Fruit fly (Drosophila melanogaster): ENCODE measurements around the gene JTBR.

dm6 chr3L:1756143-1756542, 46.5 kb downstream of the JTBR start, which contains the start of gene CG8001:
- TF ChIP-seq NC2α (GFP tag; optimal IDR thresholded peaks at IDR 0.05) (no peak), Fer3 (tag; optimal IDR thresholded peaks at IDR 0.05) (no peak), CG34422 (GFP tag; IDR thresholded peaks at IDR 0.05) (no peak), pita (GFP tag; optimal IDR thresholded peaks at IDR 0.05) (no peak), CG7987 (GFP tag; optimal IDR thresholded peaks at IDR 0.05) (no peak), HmgD (GFP tag; optimal IDR thresholded peaks at IDR 0.05) (no peak), CG9876 (GFP tag; optimal IDR thresholded peaks at IDR 0.05) (no peak), CG18262 (tag; optimal IDR thresholded peaks at IDR 0.05) (no peak), Awh (GFP tag; IDR thresholded peaks at IDR 0.05) (no peak), CG3726 (GFP tag; IDR thresholded peaks at IDR 0.05) (no peak)
